Worm (Caenorhabditis elegans) whole organism, young adult: ENCODE data around the gene srh-243.

Source experiments
- die-1 ChIP-seq: sonication (generic microtip); optimal IDR thresholded peaks from 2 replicates; lab custom pipeline; 2016; ENCODE audit warnings: missing genotype, mild to moderate bottlenecking, missing genetic modification characterization, missing compliant biosample characterization
- dox-1 ChIP-seq: fragments of 200-800 bp; sonication (Bioruptor generic); IDR thresholded peaks from 2 replicates; pipeline ENCODE4 v1.3.6; 2022; ENCODE audit warnings: missing genetic modification reagents, missing genetic modification characterization, missing compliant biosample characterization
- hlh-12 ChIP-seq: sonication (generic microtip); optimal IDR thresholded peaks from 2 replicates; lab custom pipeline; 2016; ENCODE audit warnings: missing genetic modification characterization, missing compliant biosample characterization
- lsl-1 ChIP-seq: fragments of 200-800 bp; sonication (Bioruptor generic); optimal IDR thresholded peaks from 2 replicates; lab custom pipeline; 2018; ENCODE audit warnings: mild to moderate bottlenecking, missing genetic modification characterization, moderate library complexity, missing compliant biosample characterization
- mes-4 ChIP-seq: sonication (generic microtip); optimal IDR thresholded peaks from 2 replicates; lab custom pipeline; 2016; ENCODE audit warnings: missing genotype, missing genetic modification characterization, missing compliant biosample characterization
- nhr-179 ChIP-seq: sonication (generic microtip); optimal IDR thresholded peaks from 2 replicates; lab custom pipeline; 2016; ENCODE audit warnings: mild to moderate bottlenecking, missing genetic modification characterization, missing compliant biosample characterization
- tbx-9 ChIP-seq: sonication (generic microtip); optimal IDR thresholded peaks from 2 replicates; lab custom pipeline; 2016; ENCODE audit warnings: borderline replicate concordance, missing genetic modification characterization, inconsistent platforms, missing compliant biosample characterization
- tlf-1 ChIP-seq: fragments of 200-800 bp; sonication (Bioruptor generic); optimal IDR thresholded peaks from 2 replicates; lab custom pipeline; 2018; ENCODE audit warnings: mild to moderate bottlenecking, missing genetic modification characterization, missing compliant biosample characterization
- ztf-18 ChIP-seq: sonication (generic microtip); optimal IDR thresholded peaks from 2 replicates; lab custom pipeline; 2016; ENCODE audit warnings: missing genotype, mild to moderate bottlenecking, missing genetic modification characterization, missing compliant biosample characterization

DNA sequence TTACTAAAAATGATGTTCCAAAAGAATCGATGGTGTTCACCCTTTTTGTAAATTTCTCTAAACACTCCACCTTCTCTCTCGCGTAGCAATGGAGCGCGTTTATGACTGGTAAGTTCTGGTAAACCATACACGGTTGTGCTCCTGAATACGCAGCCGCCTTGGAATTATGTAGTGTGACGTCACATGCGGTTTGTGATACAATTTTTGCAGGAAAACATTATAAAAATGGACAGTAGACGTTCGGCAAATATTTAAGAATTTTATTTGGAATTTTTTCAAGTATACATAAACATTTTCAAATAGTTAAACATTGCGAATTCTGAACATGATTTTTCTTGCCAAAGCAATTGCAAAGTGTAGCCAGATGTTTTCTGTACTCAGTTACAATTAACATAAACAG lies 7.3 kb downstream of the srh-243 start, which contains the start of gene F37B4.10:
- TF ChIP-seq dox-1 (GFP tag; lab: Robert Waterston, UW) (no peak), tlf-1 (no peak), ztf-18 (tag; lab: Kevin White, UChicago) (no peak), mes-4 (tag; lab: Kevin White, UChicago) (no peak), nhr-179 (tag; lab: Kevin White, UChicago) (no peak), lsl-1 (GFP tag; lab: Kevin White, UChicago) (no peak), tbx-9 (tag; lab: Kevin White, UChicago) (no peak), hlh-12 (tag; lab: Kevin White, UChicago) (no peak), die-1 (tag; lab: Kevin White, UChicago) (no peak)
